Worm (Caenorhabditis elegans): ENCODE data around the gene clec-158.
A peak's percentile ranks its signal among the peaks of the same experiment; 100 is the strongest.

clec-158 gene

DNA sequence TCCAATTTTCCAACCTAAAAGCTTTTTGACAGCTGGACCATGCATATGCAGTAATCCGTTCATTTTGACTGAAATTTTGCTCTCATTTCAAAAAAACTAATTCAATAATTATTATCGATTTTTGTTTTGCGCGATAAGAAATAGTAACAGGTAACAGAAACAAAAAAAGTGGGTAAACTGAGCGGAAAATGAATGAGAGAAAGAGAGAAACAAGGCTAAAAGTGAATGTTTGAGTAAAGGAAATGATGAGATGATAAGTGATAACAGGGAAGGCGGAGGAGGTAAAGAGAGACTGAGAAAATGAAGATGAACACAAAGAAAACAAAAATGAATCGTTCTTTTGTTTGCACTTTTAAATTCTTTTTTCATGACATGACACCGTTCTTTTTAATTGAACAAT is 4.5 kb upstream of the clec-158 start, which contains the start of gene sma-3:
Gene sma-3 (minus strand): TSS at position 68 of the 400 bp plus-strand sequence.
- TF ChIP-seq blmp-1 (tag; optimal IDR thresholded peaks at IDR 0.05) (peak; percentile 47), nhr-28 (tag; optimal IDR thresholded peaks at IDR 0.05) (no peak)

ce11 chrIII:6857390-6857848 is 2.0 kb downstream of the clec-158 start:
- TF ChIP-seq nhr-76 (tag; optimal IDR thresholded peaks at IDR 0.05) (no peak), mab-5 (tag; optimal IDR thresholded peaks at IDR 0.05) (no peak), lin-32 (GFP tag; optimal IDR thresholded peaks at IDR 0.05) (no peak), flh-1 (GFP tag; optimal IDR thresholded peaks at IDR 0.05) (no peak)

- TF ChIP-seq nhr-12 (tag; optimal IDR thresholded peaks at IDR 0.05) (no peak), lin-13 (tag; optimal IDR thresholded peaks at IDR 0.05) (no peak), hlh-1 (tag; optimal IDR thresholded peaks at IDR 0.05) (no peak), drap-1 (GFP tag; optimal IDR thresholded peaks at IDR 0.05) (no peak), ceh-43 (GFP tag; optimal IDR thresholded peaks at IDR 0.05) (no peak), sem-2 (GFP tag; optimal IDR thresholded peaks at IDR 0.05) (no peak), lin-32 (GFP tag; optimal IDR thresholded peaks at IDR 0.05) (no peak), mep-1 (tag; optimal IDR thresholded peaks at IDR 0.05) (no peak)
Measured at ce11 chrIII:6856709-6857108, 2.7 kb downstream of the clec-158 start, which contains the start of gene zak-1. Gene zak-1, minus strand, starts transcription at chrIII:6856809.

DNA sequence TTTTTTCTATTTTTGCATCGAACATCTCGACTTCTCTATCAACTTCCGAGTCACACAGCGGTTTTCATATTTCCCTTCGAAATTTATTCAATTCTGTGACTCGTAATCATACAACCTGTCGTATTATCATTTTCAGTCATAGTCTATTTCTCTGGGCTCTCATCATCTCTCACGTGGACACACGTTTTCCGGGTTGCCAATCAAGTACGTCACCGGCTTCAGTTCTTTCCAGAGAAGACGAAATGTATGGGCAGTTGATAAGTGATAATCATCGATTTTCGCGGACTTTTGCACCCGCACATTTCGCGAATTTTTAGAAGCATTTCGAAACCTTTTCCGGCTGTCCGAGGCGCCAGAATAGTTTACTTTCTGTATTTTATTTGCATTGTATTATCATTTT is 9.1 kb downstream of the clec-158 start, which contains the start of gene srv-1:
Gene srv-1 (plus strand): TSS at position 131 of the 400 bp plus-strand sequence.
- TF ChIP-seq lin-13 (tag; optimal IDR thresholded peaks at IDR 0.05): no peak
- no peak for TF ChIP-seq ceh-83 (GFP tag; optimal IDR thresholded peaks at IDR 0.05)
- TF ChIP-seq ces-1 (GFP tag; optimal IDR thresholded peaks at IDR 0.05): no peak
- TF ChIP-seq elt-3 (tag; optimal IDR thresholded peaks at IDR 0.05): no peak
- TF ChIP-seq nhr-2 (tag; optimal IDR thresholded peaks at IDR 0.05): no peak
- no peak for TF ChIP-seq elt-1 (tag; optimal IDR thresholded peaks at IDR 0.05; ENCODE audit: borderline replicate concordance, insufficient read depth)
- no peak for TF ChIP-seq unc-39 (tag; optimal IDR thresholded peaks at IDR 0.05)
- no peak for TF ChIP-seq lin-32 (GFP tag; optimal IDR thresholded peaks at IDR 0.05)
- TF ChIP-seq blmp-1 (tag; optimal IDR thresholded peaks at IDR 0.05): no peak
- no peak for TF ChIP-seq ceh-39 (tag; optimal IDR thresholded peaks at IDR 0.05)
- no peak for TF ChIP-seq pha-4 (tag; optimal IDR thresholded peaks at IDR 0.05)
- TF ChIP-seq drap-1 (GFP tag; optimal IDR thresholded peaks at IDR 0.05): no peak
- no peak for TF ChIP-seq lsy-2 (tag; optimal IDR thresholded peaks at IDR 0.05)
- no peak for TF ChIP-seq nhr-28 (tag; optimal IDR thresholded peaks at IDR 0.05)

- TF ChIP-seq tbx-8 (GFP tag; optimal IDR thresholded peaks at IDR 0.05): no peak
- no peak for TF ChIP-seq sptf-1 (tag; optimal IDR thresholded peaks at IDR 0.05)
- TF ChIP-seq blmp-1 (tag; optimal IDR thresholded peaks at IDR 0.05): no peak
- no peak for TF ChIP-seq sem-2 (GFP tag; optimal IDR thresholded peaks at IDR 0.05)
- TF ChIP-seq bed-3 (GFP tag; optimal IDR thresholded peaks at IDR 0.05): no peak
- no peak for TF ChIP-seq flh-1 (GFP tag; optimal IDR thresholded peaks at IDR 0.05)
Measured at ce11 chrIII:6848654-6849204, 10.7 kb downstream of the clec-158 start, which contains the start of gene dhhc-5. Gene dhhc-5, minus strand, starts transcription at chrIII:6849059.

- TF ChIP-seq nhr-12 (tag; optimal IDR thresholded peaks at IDR 0.05): no peak
- no peak for TF ChIP-seq snpc-4 (tag; optimal IDR thresholded peaks at IDR 0.05)
- TF ChIP-seq unc-62 (GFP tag; optimal IDR thresholded peaks at IDR 0.05): no peak
- no peak for TF ChIP-seq blmp-1 (tag; optimal IDR thresholded peaks at IDR 0.05)
- TF ChIP-seq hlh-1 (tag; optimal IDR thresholded peaks at IDR 0.05): no peak
- no peak for TF ChIP-seq elt-1 (tag; optimal IDR thresholded peaks at IDR 0.05; ENCODE audit: borderline replicate concordance, insufficient read depth)
- TF ChIP-seq ztf-11 (tag; optimal IDR thresholded peaks at IDR 0.05): no peak
- no peak for TF ChIP-seq lin-13 (tag; optimal IDR thresholded peaks at IDR 0.05)
- no peak for TF ChIP-seq ceh-39 (tag; optimal IDR thresholded peaks at IDR 0.05)
- no peak for TF ChIP-seq ceh-43 (GFP tag; optimal IDR thresholded peaks at IDR 0.05)
Measured at ce11 chrIII:6839091-6839490, 20.3 kb downstream of the clec-158 start.

Measured in whole organism, mixed stage, embryonic.